Fruit fly (Drosophila melanogaster): ENCODE measurements around the gene CG33725.

Gene CG33725

dm6 chr3L:12514762-12515215, 32.4 kb downstream of the CG33725 start, which contains the start of the genes sti and tral (continued):
- peak; percentile 84 for TF ChIP-seq ttk (GFP tag; IDR thresholded peaks at IDR 0.05)
- peak; percentile 62 for TF ChIP-seq Ravus (GFP tag; IDR thresholded peaks at IDR 0.05)
- peak; percentile 86 for TF ChIP-seq seq (GFP tag; IDR thresholded peaks at IDR 0.05)
- TF ChIP-seq CG9437 (GFP tag; optimal IDR thresholded peaks at IDR 0.05), result peak; percentile 61
- peak; percentile 84 for TF ChIP-seq CG1792 (GFP tag; optimal IDR thresholded peaks at IDR 0.05)
- peak; percentile 84 for TF ChIP-seq Bdp1 (GFP tag; optimal IDR thresholded peaks at IDR 0.05)
- peak in 1 of 2 experiments; percentile 12 for TF ChIP-seq Trl (optimal IDR thresholded peaks at IDR 0.05)
- peak; percentile 96 for TF ChIP-seq Trl (GFP tag; optimal IDR thresholded peaks at IDR 0.05)
- peak; percentile 57; the same call in 1 of the 2 replicates for TF ChIP-seq CG17612 (GFP tag; IDR thresholded peaks at IDR 0.05)
- peak; percentile 15 for TF ChIP-seq run (tag; optimal IDR thresholded peaks at IDR 0.05)
- TF ChIP-seq Usf (GFP tag; optimal IDR thresholded peaks at IDR 0.05), result peak; percentile 55
- no peak for TF ChIP-seq tna (GFP tag; IDR thresholded peaks at IDR 0.05; ENCODE audit: partially characterized antibody)
- peak; percentile 81 for TF ChIP-seq corto (GFP tag; optimal IDR thresholded peaks at IDR 0.05)
- peak; percentile 71 for TF ChIP-seq H15 (GFP tag; IDR thresholded peaks at IDR 0.05)
- TF ChIP-seq CG8388 (GFP tag; optimal IDR thresholded peaks at IDR 0.05), result peak; percentile 69
- peak; percentile 90 for TF ChIP-seq CG12391 (tag; optimal IDR thresholded peaks at IDR 0.05)
- peak; percentile 83 for TF ChIP-seq CG7372 (GFP tag; IDR thresholded peaks at IDR 0.05)
- TF ChIP-seq CG32532 (GFP tag; IDR thresholded peaks at IDR 0.05), result peak; percentile 89
- no peak for TF ChIP-seq cad (GFP tag; optimal IDR thresholded peaks at IDR 0.05)
- TF ChIP-seq CG13624 (GFP tag; optimal IDR thresholded peaks at IDR 0.05), result peak; percentile 96
- TF ChIP-seq CG6272 (GFP tag; IDR thresholded peaks at IDR 0.05), result peak; percentile 87
- TF ChIP-seq dpn (GFP tag; optimal IDR thresholded peaks at IDR 0.05), result peak; percentile 93 to 96
- TF ChIP-seq ab (GFP tag; optimal IDR thresholded peaks at IDR 0.05), result peak; percentile 83
- peak; percentile 18 for TF ChIP-seq zf30C (GFP tag; optimal IDR thresholded peaks at IDR 0.05)
- peak; percentile 57; the same call in 1 of the 2 replicates for TF ChIP-seq Nf-YA (GFP tag; IDR thresholded peaks at IDR 0.05)
- TF ChIP-seq CG2202 (tag; optimal IDR thresholded peaks at IDR 0.05), result peak; percentile 72
- TF ChIP-seq phol (tag; optimal IDR thresholded peaks at IDR 0.05), result peak; percentile 88
- TF ChIP-seq so (GFP tag; IDR thresholded peaks at IDR 0.05), result peak; percentile 68; the same call in 2 of the 3 replicates
- peak; percentile 89 for TF ChIP-seq CG4820 (GFP tag; optimal IDR thresholded peaks at IDR 0.05)
- TF ChIP-seq eve (GFP tag; optimal IDR thresholded peaks at IDR 0.05), result peak in 1 of 2 experiments; percentile 13
- peak; percentile 69 for TF ChIP-seq Neu2 (GFP tag; optimal IDR thresholded peaks at IDR 0.05; ENCODE audit: borderline replicate concordance)
- TF ChIP-seq CG16813 (GFP tag; IDR thresholded peaks at IDR 0.05; ENCODE audit: partially characterized antibody), result peak; percentile 41; the same call in 1 of the 3 replicates
- TF ChIP-seq CG11093 (GFP tag; IDR thresholded peaks at IDR 0.05), result peak; percentile 82
- TF ChIP-seq Ada2b (GFP tag; IDR thresholded peaks at IDR 0.05), result peak; percentile 74
- peak; percentile 85 for TF ChIP-seq CG10654 (GFP tag; optimal IDR thresholded peaks at IDR 0.05)
- peak; percentile 77 for TF ChIP-seq cwo (GFP tag; optimal IDR thresholded peaks at IDR 0.05)
- peak; percentile 88 for TF ChIP-seq CG17361 (GFP tag; IDR thresholded peaks at IDR 0.05)
- TF ChIP-seq Chrac-16 (GFP tag; optimal IDR thresholded peaks at IDR 0.05), result peak; percentile 92
- TF ChIP-seq CG14050 (GFP tag; IDR thresholded peaks at IDR 0.05), result peak; percentile 60; the same call in 2 of the 3 replicates
- TF ChIP-seq prd (optimal IDR thresholded peaks at IDR 0.05), result no peak
- TF ChIP-seq prd (GFP tag; IDR thresholded peaks at IDR 0.05), result peak; percentile 89
- peak; percentile 81 for TF ChIP-seq unpg (GFP tag; optimal IDR thresholded peaks at IDR 0.05)
- TF ChIP-seq pan (optimal IDR thresholded peaks at IDR 0.05), result no peak
- peak in 1 of 2 experiments; percentile 86 for TF ChIP-seq pan (GFP tag; optimal IDR thresholded peaks at IDR 0.05 in 1 of 2, IDR thresholded peaks at IDR 0.05 in 1 of 2)
- peak; percentile 39 for TF ChIP-seq CG2875 (GFP tag; optimal IDR thresholded peaks at IDR 0.05)
- peak; percentile 84 for TF ChIP-seq lmd (GFP tag; IDR thresholded peaks at IDR 0.05)
- TF ChIP-seq HHEX (GFP tag; optimal IDR thresholded peaks at IDR 0.05), result peak; percentile 79
- no peak for TF ChIP-seq tll (GFP tag; optimal IDR thresholded peaks at IDR 0.05)
- peak; percentile 92 for TF ChIP-seq CG13775 (GFP tag; optimal IDR thresholded peaks at IDR 0.05)
- TF ChIP-seq BtbVII (GFP tag; optimal IDR thresholded peaks at IDR 0.05), result peak; percentile 61
- peak; percentile 91 for TF ChIP-seq MBD-R2 (GFP tag; IDR thresholded peaks at IDR 0.05)
